Fruit fly (Drosophila melanogaster): ENCODE measurements around the gene sta.

Gene sta

dm6 chrX:1512753-1513226 is 29.6 kb upstream of the sta start, which contains the start of gene CG14795 (continued):
- TF ChIP-seq klu (GFP tag; IDR thresholded peaks at IDR 0.05) (no peak), Awh (GFP tag; IDR thresholded peaks at IDR 0.05) (no peak), Ptx1 (GFP tag; IDR thresholded peaks at IDR 0.05) (peak; percentile 26; the same call in 1 of the 2 replicates), CG42726 (GFP tag; IDR thresholded peaks at IDR 0.05; ENCODE audit: partially characterized antibody) (peak; percentile 92), Six4 (GFP tag; optimal IDR thresholded peaks at IDR 0.05) (no peak), CG17385 (GFP tag; optimal IDR thresholded peaks at IDR 0.05) (no peak), CG11456 (GFP tag; IDR thresholded peaks at IDR 0.05) (peak; percentile 62; the same call in 1 of the 3 replicates), Hr3 (GFP tag; optimal IDR thresholded peaks at IDR 0.05) (no peak), ash1 (GFP tag; optimal IDR thresholded peaks at IDR 0.05) (no peak), CG17802 (tag; optimal IDR thresholded peaks at IDR 0.05) (peak; percentile 31), cg (GFP tag; optimal IDR thresholded peaks at IDR 0.05) (no peak), Dfd (GFP tag; optimal IDR thresholded peaks at IDR 0.05) (no peak), Ssrp (tag; optimal IDR thresholded peaks at IDR 0.05) (no peak), croc (GFP tag; conservative IDR thresholded peaks at IDR 0.05) (no peak), pzg (GFP tag; optimal IDR thresholded peaks at IDR 0.05) (peak; percentile 99), Side (GFP tag; optimal IDR thresholded peaks at IDR 0.05) (no peak), Bgb (GFP tag; IDR thresholded peaks at IDR 0.05; ENCODE audit: partially characterized antibody) (peak; percentile 98), Gug (GFP tag; IDR thresholded peaks at IDR 0.05) (peak; percentile 12; the same call in 1 of the 4 replicates), trh (GFP tag; optimal IDR thresholded peaks at IDR 0.05) (no peak), p53 (GFP tag; optimal IDR thresholded peaks at IDR 0.05) (peak; percentile 47), CG8924 (tag; optimal IDR thresholded peaks at IDR 0.05) (peak; percentile 60), Doc3 (GFP tag; IDR thresholded peaks at IDR 0.05; ENCODE audit: partially characterized antibody) (peak; percentile 88), jigr1 (GFP tag; IDR thresholded peaks at IDR 0.05) (no peak), CG3995 (GFP tag; optimal IDR thresholded peaks at IDR 0.05) (peak; percentile 38), BEAF-32 (GFP tag; optimal IDR thresholded peaks at IDR 0.05) (peak; percentile 97), kni (GFP tag; optimal IDR thresholded peaks at IDR 0.05) (no peak), CG10209 (GFP tag; optimal IDR thresholded peaks at IDR 0.05) (no peak), bcd (GFP tag; optimal IDR thresholded peaks at IDR 0.05) (peak; percentile 72), CG9437 (GFP tag; optimal IDR thresholded peaks at IDR 0.05) (no peak), ken (GFP tag; IDR thresholded peaks at IDR 0.05) (peak; percentile 59; the same call in 1 of the 3 replicates), CG7786 (GFP tag; optimal IDR thresholded peaks at IDR 0.05) (peak; percentile 20), CG12659 (GFP tag; optimal IDR thresholded peaks at IDR 0.05) (peak; percentile 81), CG4282 (GFP tag; optimal IDR thresholded peaks at IDR 0.05) (peak; percentile 46), Lhr (GFP tag; optimal IDR thresholded peaks at IDR 0.05) (peak; percentile 93), sr (GFP tag; IDR thresholded peaks at IDR 0.05) (no peak), CG16863 (GFP tag; optimal IDR thresholded peaks at IDR 0.05) (no peak), Atf6 (GFP tag; IDR thresholded peaks at IDR 0.05) (no peak), CG10274 (GFP tag; optimal IDR thresholded peaks at IDR 0.05) (no peak), exex (tag; optimal IDR thresholded peaks at IDR 0.05) (peak; percentile 31), sens (GFP tag) (peak; percentile 19), gcm2 (GFP tag; optimal IDR thresholded peaks at IDR 0.05) (no peak), fru (optimal IDR thresholded peaks at IDR 0.05) (no peak), sc (optimal IDR thresholded peaks at IDR 0.05) (no peak), sc (GFP tag; optimal IDR thresholded peaks at IDR 0.05) (no peak), slbo (GFP tag; IDR thresholded peaks at IDR 0.05) (peak; percentile 51; the same call in 1 of the 2 replicates), ssp (GFP tag; IDR thresholded peaks at IDR 0.05) (0 out of 2 replicates have a peak, but pooled peaks have one; percentile 28), ara (GFP tag; IDR thresholded peaks at IDR 0.05) (peak; percentile 25; the same call in 1 of the 2 replicates), CG14050 (GFP tag; IDR thresholded peaks at IDR 0.05) (no peak), HLH54F (GFP tag; optimal IDR thresholded peaks at IDR 0.05) (peak; percentile 36), jing (GFP tag; optimal IDR thresholded peaks at IDR 0.05) (no peak), CoRest (tag; optimal IDR thresholded peaks at IDR 0.05) (peak; percentile 50), Lim3 (GFP tag; IDR thresholded peaks at IDR 0.05) (no peak)
